Fruit fly (Drosophila melanogaster) whole organism, embryonic: ENCODE data around the gene blot.

Experiments
- B-H2 ChIP-seq: fragments of 200-800 bp; sonication (Bioruptor generic); optimal IDR thresholded peaks from 2 replicates; lab custom pipeline; 2018; ENCODE audit warnings: missing biosample characterization, mild to moderate bottlenecking, missing genetic modification characterization
- BEAF-32 ChIP-seq: fragments of 200-800 bp; sonication (Bioruptor generic); optimal IDR thresholded peaks from 3 replicates; lab custom pipeline; 2017; ENCODE audit warnings: missing biosample characterization, missing genetic modification characterization, mild to moderate bottlenecking, moderate library complexity, missing genetic modification reagents
- CG10147 ChIP-seq: fragments of 200-800 bp; sonication (Bioruptor generic); optimal IDR thresholded peaks from 2 replicates; lab custom pipeline; 2019; ENCODE audit warnings: missing biosample characterization, mild to moderate bottlenecking, missing genetic modification characterization, moderate library complexity
- CG10267 ChIP-seq: fragments of 200-800 bp; sonication (Bioruptor generic); optimal IDR thresholded peaks from 2 replicates; lab custom pipeline; 2018; ENCODE audit warnings: missing biosample characterization, mild to moderate bottlenecking, missing genetic modification characterization, moderate library complexity
- CG11093 ChIP-seq: fragments of 200-800 bp; sonication (Bioruptor generic); IDR thresholded peaks from 3 replicates; pipeline ENCODE4 v1.3.6; 2022; ENCODE audit warnings: missing biosample characterization, missing genetic modification characterization
- CG11504 ChIP-seq: fragments of 200-800 bp; sonication (Bioruptor generic); optimal IDR thresholded peaks from 3 replicates; lab custom pipeline; 2019; ENCODE audit warnings: missing biosample characterization, mild to moderate bottlenecking, missing genetic modification characterization, moderate library complexity
- CG13424 ChIP-seq: fragments of 200-800 bp; sonication (Bioruptor generic); optimal IDR thresholded peaks from 2 replicates; lab custom pipeline; 2019; ENCODE audit warnings: missing biosample characterization, mild to moderate bottlenecking, missing genetic modification characterization, moderate library complexity
- CG14014 ChIP-seq: fragments of 200-800 bp; sonication (Bioruptor generic); IDR thresholded peaks from 2 replicates; pipeline ENCODE4 v1.3.6; 2022; ENCODE audit warnings: missing biosample characterization, missing genetic modification characterization
- CG14710 ChIP-seq: fragments of 200-800 bp; sonication (Bioruptor generic); optimal IDR thresholded peaks from 3 replicates; lab custom pipeline; 2019; ENCODE audit warnings: missing biosample characterization, mild to moderate bottlenecking, missing genetic modification characterization, moderate library complexity
- CG1603 ChIP-seq: fragments of 200-800 bp; sonication (Bioruptor generic); optimal IDR thresholded peaks from 2 replicates; lab custom pipeline; 2019; ENCODE audit warnings: missing biosample characterization, mild to moderate bottlenecking, missing genetic modification characterization, moderate library complexity
- CG17359 ChIP-seq: fragments of 200-800 bp; sonication (Bioruptor generic); optimal IDR thresholded peaks from 3 replicates; lab custom pipeline; 2018; ENCODE audit warnings: missing biosample characterization, mild to moderate bottlenecking, missing genetic modification characterization, moderate library complexity
- CG17361 ChIP-seq: fragments of 200-800 bp; sonication (Bioruptor generic); IDR thresholded peaks from 3 replicates; pipeline ENCODE4 v1.3.6; 2022; ENCODE audit warnings: missing biosample characterization, missing genetic modification characterization
- CG17385 ChIP-seq: fragments of 200-800 bp; sonication (Bioruptor generic); optimal IDR thresholded peaks from 3 replicates; lab custom pipeline; 2018; ENCODE audit warnings: missing biosample characterization, mild to moderate bottlenecking, missing genetic modification characterization
- CG18262 ChIP-seq: fragments of 200-800 bp; optimal IDR thresholded peaks from 3 replicates; lab custom pipeline; 2019; ENCODE audit warnings: missing biosample characterization, mild to moderate bottlenecking, missing genetic modification characterization, moderate library complexity
- CG18599 ChIP-seq: fragments of 200-800 bp; sonication (Bioruptor generic); optimal IDR thresholded peaks from 3 replicates; lab custom pipeline; 2017; ENCODE audit warnings: missing biosample characterization, missing genetic modification characterization, mild to moderate bottlenecking, moderate library complexity, missing genetic modification reagents
- CG2120 ChIP-seq: fragments of 200-800 bp; sonication (Bioruptor generic); optimal IDR thresholded peaks from 3 replicates; lab custom pipeline; 2016; ENCODE audit warnings: missing biosample characterization, missing genetic modification characterization
- CG2712 ChIP-seq: fragments of 200-800 bp; optimal IDR thresholded peaks from 3 replicates; lab custom pipeline; 2019; ENCODE audit warnings: missing biosample characterization, mild to moderate bottlenecking, missing genetic modification characterization, moderate library complexity
- CG30403 ChIP-seq: fragments of 200-800 bp; sonication (Bioruptor generic); optimal IDR thresholded peaks from 3 replicates; lab custom pipeline; 2016; ENCODE audit warnings: missing biosample characterization, missing genetic modification characterization
- CG34422 ChIP-seq: fragments of 200-800 bp; sonication (Bioruptor generic); IDR thresholded peaks from 3 replicates; pipeline ENCODE4 v1.3.6; 2022; ENCODE audit warnings: missing biosample characterization, missing genetic modification characterization
- CG4424 ChIP-seq: fragments of 200-800 bp; sonication (Bioruptor generic); optimal IDR thresholded peaks from 3 replicates; lab custom pipeline; 2016; ENCODE audit warnings: missing biosample characterization, missing genetic modification characterization
- CG4854 ChIP-seq: fragments of 200-800 bp; sonication (Bioruptor generic); optimal IDR thresholded peaks from 2 replicates; lab custom pipeline; 2016; ENCODE audit warnings: missing biosample characterization, missing genetic modification characterization, inconsistent platforms
- CG7987 ChIP-seq: fragments of 200-800 bp; sonication (Bioruptor generic); optimal IDR thresholded peaks from 2 replicates; lab custom pipeline; 2018; ENCODE audit warnings: missing biosample characterization, mild to moderate bottlenecking, missing genetic modification characterization, moderate library complexity
- CG8290 ChIP-seq, 3 experiments: fragments of 200-800 bp; sonication (Bioruptor generic); optimal IDR thresholded peaks; 2 replicates each; lab custom pipeline; 2016 to 2019; ENCODE audit warnings: missing biosample characterization in 3 of 3, missing genetic modification characterization in 3 of 3, mild to moderate bottlenecking in 2 of 3, moderate library complexity in 1 of 3
- CTCF ChIP-seq: fragments of 200-800 bp; sonication (Bioruptor generic); optimal IDR thresholded peaks from 2 replicates; lab custom pipeline; 2017; ENCODE audit warnings: missing biosample characterization, mild to moderate bottlenecking, missing genetic modification characterization, moderate library complexity
- D19A ChIP-seq: fragments of 200-800 bp; optimal IDR thresholded peaks from 3 replicates; lab custom pipeline; 2019; ENCODE audit warnings: missing biosample characterization, mild to moderate bottlenecking, missing genetic modification characterization, moderate library complexity
- Dp ChIP-seq: fragments of 200-800 bp; sonication (Bioruptor generic); optimal IDR thresholded peaks from 2 replicates; lab custom pipeline; 2018; ENCODE audit warnings: missing biosample characterization, mild to moderate bottlenecking, missing genetic modification characterization, moderate library complexity
- Fer1 ChIP-seq: fragments of 200-800 bp; sonication (Bioruptor generic); optimal IDR thresholded peaks from 2 replicates; lab custom pipeline; 2017; ENCODE audit warnings: missing biosample characterization, mild to moderate bottlenecking, missing genetic modification characterization
- HmgZ ChIP-seq: fragments of 200-800 bp; sonication (Bioruptor generic); optimal IDR thresholded peaks from 2 replicates; lab custom pipeline; 2018; ENCODE audit warnings: missing biosample characterization, mild to moderate bottlenecking, missing genetic modification characterization
- Hmr ChIP-seq: fragments of 200-800 bp; sonication (Bioruptor generic); optimal IDR thresholded peaks from 3 replicates; lab custom pipeline; 2017; ENCODE audit warnings: mild to moderate bottlenecking, missing biosample characterization, missing genetic modification reagents, missing genetic modification characterization
- Hsf ChIP-seq: fragments of 200-800 bp; sonication (Bioruptor generic); optimal IDR thresholded peaks from 3 replicates; lab custom pipeline; 2016; ENCODE audit warnings: missing biosample characterization, missing genetic modification characterization
- Med ChIP-seq: fragments of 200-800 bp; sonication (Bioruptor generic); peaks from one replicate; lab custom pipeline; 2016; ENCODE audit warnings: missing biosample characterization, missing genetic modification characterization, mild to moderate bottlenecking, inconsistent platforms, moderate library complexity
- Nf-YC ChIP-seq: fragments of 200-800 bp; optimal IDR thresholded peaks from 3 replicates; lab custom pipeline; 2019; ENCODE audit warnings: missing biosample characterization, mild to moderate bottlenecking, missing genetic modification characterization, moderate library complexity
- Sry-δ ChIP-seq: fragments of 200-800 bp; sonication (Bioruptor generic); optimal IDR thresholded peaks from 2 replicates; lab custom pipeline; 2016; ENCODE audit warnings: missing biosample characterization, missing genetic modification characterization
- TFAM ChIP-seq: fragments of 200-800 bp; sonication (Bioruptor generic); optimal IDR thresholded peaks from 2 replicates; lab custom pipeline; 2017; ENCODE audit warnings: missing biosample characterization, missing genetic modification characterization, inconsistent platforms
- Xbp1 ChIP-seq: fragments of 200-800 bp; sonication (Bioruptor generic); optimal IDR thresholded peaks from 3 replicates; lab custom pipeline; 2016; ENCODE audit warnings: missing biosample characterization, mild to moderate bottlenecking, missing genetic modification characterization
- YL-1 ChIP-seq: fragments of 200-800 bp; sonication (Bioruptor generic); optimal IDR thresholded peaks from 3 replicates; lab custom pipeline; 2017; ENCODE audit warnings: missing biosample characterization, mild to moderate bottlenecking, missing genetic modification characterization
- ash1 ChIP-seq: fragments of 200-800 bp; sonication (Bioruptor generic); optimal IDR thresholded peaks from 2 replicates; lab custom pipeline; 2018; ENCODE audit warnings: missing biosample characterization, mild to moderate bottlenecking, missing genetic modification characterization
- az2 ChIP-seq: fragments of 200-800 bp; sonication (Bioruptor generic); optimal IDR thresholded peaks from 3 replicates; lab custom pipeline; 2016; ENCODE audit warnings: missing biosample characterization, missing genetic modification characterization
- chif ChIP-seq, 2 experiments: fragments of 200-800 bp; sonication (Bioruptor generic); optimal IDR thresholded peaks; 3 replicates each; lab custom pipeline; 2016; ENCODE audit warnings: missing biosample characterization in 2 of 2, missing genetic modification characterization in 2 of 2
- dm ChIP-seq: fragments of 200-800 bp; sonication (Bioruptor generic); optimal IDR thresholded peaks from 3 replicates; lab custom pipeline; 2016; ENCODE audit warnings: missing biosample characterization, missing genetic modification characterization
- dpn ChIP-seq, 2 experiments: fragments of 200-800 bp; sonication (Bioruptor generic); optimal IDR thresholded peaks; 3 replicates each; lab custom pipeline; 2016; ENCODE audit warnings: missing biosample characterization in 2 of 2, missing genetic modification characterization in 2 of 2
- gem ChIP-seq: fragments of 200-800 bp; sonication (Bioruptor generic); optimal IDR thresholded peaks from 2 replicates; lab custom pipeline; 2019; ENCODE audit warnings: missing biosample characterization, mild to moderate bottlenecking, missing genetic modification characterization, moderate library complexity
- gfzf ChIP-seq: fragments of 200-800 bp; sonication (Bioruptor generic); optimal IDR thresholded peaks from 2 replicates; lab custom pipeline; 2016; ENCODE audit warnings: missing biosample characterization, mild to moderate bottlenecking, missing genetic modification characterization, moderate library complexity
- grau ChIP-seq: fragments of 200-800 bp; optimal IDR thresholded peaks from 3 replicates; lab custom pipeline; 2019; ENCODE audit warnings: missing biosample characterization, mild to moderate bottlenecking, missing genetic modification characterization, moderate library complexity
- row ChIP-seq: fragments of 200-800 bp; sonication (Bioruptor generic); IDR thresholded peaks from 3 replicates; pipeline ENCODE4 v1.3.6; 2022; ENCODE audit warnings: missing biosample characterization, missing genetic modification characterization
- slbo ChIP-seq: fragments of 200-800 bp; sonication (Bioruptor generic); IDR thresholded peaks from 2 replicates; pipeline ENCODE4 v1.3.6; 2022; ENCODE audit warnings: missing biosample characterization, missing genetic modification characterization
- sug ChIP-seq: fragments of 200-800 bp; optimal IDR thresholded peaks from 2 replicates; lab custom pipeline; 2019; ENCODE audit warnings: missing biosample characterization, mild to moderate bottlenecking, missing genetic modification characterization, moderate library complexity
- trh ChIP-seq: fragments of 200-800 bp; sonication (Bioruptor generic); optimal IDR thresholded peaks from 2 replicates; lab custom pipeline; 2016; ENCODE audit warnings: missing biosample characterization, missing genetic modification characterization
- unc-4 ChIP-seq: fragments of 200-800 bp; sonication (Bioruptor generic); IDR thresholded peaks from 2 replicates; pipeline ENCODE4 v1.3.6; 2022; ENCODE audit warnings: missing biosample characterization, missing genetic modification characterization; ENCODE audit not compliant: partially characterized antibody
- zfh1 ChIP-seq: fragments of 200-800 bp; sonication (Bioruptor generic); IDR thresholded peaks from 3 replicates; pipeline ENCODE4 v1.3.6; 2022; ENCODE audit warnings: missing biosample characterization, missing genetic modification characterization

Gene blot

DNA sequence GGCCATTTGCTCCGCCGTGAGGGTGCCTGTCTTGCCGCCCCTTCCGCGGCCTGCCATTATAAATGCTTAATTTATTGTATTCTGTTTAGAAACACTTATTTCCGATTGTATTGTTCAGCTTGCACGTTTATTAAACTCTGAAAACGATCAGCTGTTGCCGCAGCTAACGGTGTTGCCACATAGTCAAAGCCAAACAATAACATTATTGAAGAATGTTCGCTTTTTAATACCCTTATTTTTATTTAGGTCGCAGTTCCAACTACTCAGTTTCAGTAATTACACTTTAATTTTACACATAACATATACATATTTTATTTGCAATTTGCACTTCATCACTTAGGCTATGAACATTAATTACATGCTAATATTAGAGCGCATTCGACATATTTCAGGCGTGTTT, 5.7 kb upstream of the blot start, which contains the start of gene Polr3G (continued):
- TF ChIP-seq CG7987 (GFP tag; lab: Kevin White, UChicago) (no peak), sug (tag; lab: Kevin White, UChicago) (peak; percentile 26), row (GFP tag; lab: Robert Waterston, UW) (peak; percentile 83), chif (GFP tag; optimal IDR thresholded peaks at IDR 0.05; lab: Kevin White, UChicago) (peak in 1 of 2 experiments; percentile 2), Nf-YC (tag; lab: Kevin White, UChicago) (peak; percentile 33), YL-1 (GFP tag; lab: Kevin White, UChicago) (peak; percentile 26), slbo (GFP tag; lab: Robert Waterston, UW) (peak; percentile 51), zfh1 (peak; percentile 27; the same call in 2 of the 3 replicates), CTCF (GFP tag; lab: Kevin White, UChicago) (no peak), CG17385 (GFP tag; lab: Kevin White, UChicago) (peak; percentile 25), CG11093 (no peak), CG10147 (GFP tag; lab: Kevin White, UChicago) (peak; percentile 7), CG1603 (tag; lab: Kevin White, UChicago) (peak; percentile 43), dm (peak; percentile 67), Xbp1 (GFP tag; lab: Kevin White, UChicago) (peak; percentile 37), Dp (GFP tag; lab: Kevin White, UChicago) (peak; percentile 1), trh (GFP tag; lab: Kevin White, UChicago) (no peak), CG14710 (peak; percentile 35), B-H2 (GFP tag; lab: Kevin White, UChicago) (peak; percentile 22), gem (peak; percentile 26), Med (GFP tag; lab: Kevin White, UChicago) (peak; percentile 80), CG4424 (GFP tag; lab: Kevin White, UChicago) (peak; percentile 23), unc-4 (GFP tag; lab: Robert Waterston, UW) (no peak), CG2120 (GFP tag; lab: Kevin White, UChicago) (peak; percentile 53), Sry-δ (GFP tag; lab: Kevin White, UChicago) (peak; percentile 11), TFAM (GFP tag; lab: Kevin White, UChicago) (no peak), Hmr (no peak), CG13424 (peak; percentile 15), CG11504 (tag; lab: Kevin White, UChicago) (peak; percentile 6), Fer1 (GFP tag; lab: Kevin White, UChicago) (peak; percentile 26), CG17361 (GFP tag; lab: Robert Waterston, UW) (0 out of 3 replicates have a peak, but pooled peaks have one; percentile 18), Hsf (GFP tag; lab: Kevin White, UChicago) (peak; percentile 40), HmgZ (tag; lab: Kevin White, UChicago) (peak; percentile 35), ash1 (no peak), BEAF-32 (GFP tag; lab: Kevin White, UChicago) (peak; percentile 11), CG18599 (GFP tag; lab: Kevin White, UChicago) (no peak), CG8290 (GFP tag; optimal IDR thresholded peaks at IDR 0.05; lab: Kevin White, UChicago) (no peak), CG8290 (tag; optimal IDR thresholded peaks at IDR 0.05; lab: Kevin White, UChicago) (peak in 1 of 2 experiments; percentile 36), CG17359 (tag; lab: Kevin White, UChicago) (peak; percentile 4), gfzf (GFP tag; lab: Kevin White, UChicago) (peak; percentile 2), dpn (GFP tag; optimal IDR thresholded peaks at IDR 0.05; lab: Kevin White, UChicago) (peak in 1 of 2 experiments; percentile 15), az2 (GFP tag; lab: Kevin White, UChicago) (peak; percentile 18), grau (tag; lab: Kevin White, UChicago) (peak; percentile 33), CG34422 (GFP tag; lab: Robert Waterston, UW) (peak; percentile 55; the same call in 1 of the 3 replicates), D19A (peak; percentile 99), CG14014 (GFP tag; lab: Robert Waterston, UW) (0 out of 2 replicates have a peak, but pooled peaks have one; percentile 22), CG10267 (tag; lab: Kevin White, UChicago) (peak; percentile 10), CG4854 (peak; percentile 6), CG2712 (peak; percentile 8), CG30403 (GFP tag; lab: Kevin White, UChicago) (peak; percentile 20), CG18262 (tag; lab: Kevin White, UChicago) (peak; percentile 21)
